Worm (Caenorhabditis elegans) whole organism, L1 larva: Measurements from ENCODE around the gene M60.6.

Experiments
- C34B4.2 ChIP-seq: sonication (generic microtip); optimal IDR thresholded peaks from 2 replicates; lab custom pipeline; 2017; ENCODE audit warnings: mild to moderate bottlenecking, missing genetic modification characterization, missing compliant biosample characterization
- Y116A8C.19 ChIP-seq: sonication (generic microtip); optimal IDR thresholded peaks from 2 replicates; lab custom pipeline; 2016; ENCODE audit warnings: missing compliant biosample characterization, missing genetic modification characterization, borderline replicate concordance
- alr-1 ChIP-seq: fragments of 200-800 bp; sonication (Bioruptor generic); optimal IDR thresholded peaks from 2 replicates; lab custom pipeline; 2018; ENCODE audit warnings: borderline replicate concordance, mild to moderate bottlenecking, missing genetic modification characterization, missing compliant biosample characterization
- aly-2 ChIP-seq: fragments of 150-350 bp; optimal IDR thresholded peaks from 2 replicates; lab custom pipeline; 2014; ENCODE audit warnings: missing biosample characterization, missing genetic modification characterization
- ama-1 ChIP-seq: fragments of 150-350 bp; optimal IDR thresholded peaks from 2 replicates; lab custom pipeline; 2014
- blmp-1 ChIP-seq: fragments of 150-350 bp; optimal IDR thresholded peaks from 2 replicates; lab custom pipeline; 2014; ENCODE audit warnings: missing biosample characterization, missing genetic modification characterization
- ces-1 ChIP-seq: fragments of 150-350 bp; optimal IDR thresholded peaks from 2 replicates; lab custom pipeline; 2014; ENCODE audit warnings: missing biosample characterization, missing genetic modification reagents, missing genetic modification characterization
- dpl-1 ChIP-seq, 3 experiments: fragments of 150-350 bp in 2 of 3; sonication (generic microtip) in 1 of 3; optimal IDR thresholded peaks; 2 replicates each; lab custom pipeline; 2014 to 2017; ENCODE audit warnings: missing biosample characterization in 3 of 3, missing genetic modification characterization in 3 of 3, missing genetic modification reagents in 3 of 3
- dsc-1 ChIP-seq: sonication (generic microtip); optimal IDR thresholded peaks from 2 replicates; lab custom pipeline; 2016; ENCODE audit warnings: mild to moderate bottlenecking, missing genetic modification characterization, missing compliant biosample characterization
- efl-1 ChIP-seq, 4 experiments: fragments of 150-350 bp; optimal IDR thresholded peaks in 3 of 4; peaks in 1 of 4; 1 replicate in 1 of 4; 2 replicates in 3 of 4; lab custom pipeline; 2014; ENCODE audit warnings: missing biosample characterization in 2 of 4, missing genetic modification characterization in 2 of 4, missing genetic modification reagents in 2 of 4
- egl-13 ChIP-seq: sonication (generic microtip); optimal IDR thresholded peaks from 2 replicates; lab custom pipeline; 2016; ENCODE audit warnings: missing genotype, missing genetic modification reagents, missing genetic modification characterization, missing compliant biosample characterization
- egl-27 ChIP-seq, 2 experiments: fragments of 150-350 bp in 1 of 2; sonication (generic microtip); optimal IDR thresholded peaks; 3 replicates each; lab custom pipeline; 2017 to 2018; ENCODE audit warnings: missing biosample characterization in 2 of 2, missing genetic modification characterization in 2 of 2, missing genetic modification reagents in 2 of 2
- fkh-4 ChIP-seq: sonication (generic microtip); optimal IDR thresholded peaks from 2 replicates; lab custom pipeline; 2016; ENCODE audit warnings: missing compliant biosample characterization, missing genetic modification characterization, borderline replicate concordance
- fkh-8 ChIP-seq: sonication (generic microtip); optimal IDR thresholded peaks from 2 replicates; lab custom pipeline; 2016; ENCODE audit warnings: mild to moderate bottlenecking, missing genetic modification characterization, missing compliant biosample characterization
- hlh-4 ChIP-seq: sonication (generic microtip); optimal IDR thresholded peaks from 2 replicates; lab custom pipeline; 2016; ENCODE audit warnings: mild to moderate bottlenecking, missing genetic modification characterization, missing compliant biosample characterization
- hpl-2 ChIP-seq: fragments of 150-350 bp; optimal IDR thresholded peaks from 2 replicates; lab custom pipeline; 2014; ENCODE audit warnings: missing biosample characterization, missing genetic modification reagents, missing genetic modification characterization
- lin-14 ChIP-seq: fragments of 200-800 bp; sonication (Bioruptor generic); optimal IDR thresholded peaks from 2 replicates; lab custom pipeline; 2018; ENCODE audit warnings: mild to moderate bottlenecking, missing genetic modification characterization, moderate library complexity, missing compliant biosample characterization
- lin-15B ChIP-seq: fragments of 150-350 bp; sonication (generic microtip); optimal IDR thresholded peaks from 3 replicates; lab custom pipeline; 2014; ENCODE audit warnings: missing biosample characterization, missing genetic modification characterization
- lin-35 ChIP-seq, 2 experiments: fragments of 150-350 bp; optimal IDR thresholded peaks; 2 replicates each; lab custom pipeline; 2014; ENCODE audit warnings: missing biosample characterization in 2 of 2, missing genetic modification characterization in 2 of 2, missing genetic modification reagents in 2 of 2
- lir-3 ChIP-seq: sonication (generic microtip); optimal IDR thresholded peaks from 2 replicates; lab custom pipeline; 2016; ENCODE audit warnings: mild to moderate bottlenecking, missing genetic modification characterization, moderate library complexity, missing compliant biosample characterization; ENCODE audit not compliant: poor library complexity
- mep-1 ChIP-seq: fragments of 150-350 bp; optimal IDR thresholded peaks from 2 replicates; lab custom pipeline; 2014; ENCODE audit warnings: missing biosample characterization, missing genetic modification characterization
- nhr-11 ChIP-seq: fragments of 150-350 bp; optimal IDR thresholded peaks from 2 replicates; lab custom pipeline; 2014; ENCODE audit warnings: missing biosample characterization, missing genetic modification characterization
- nhr-47 ChIP-seq: sonication (generic microtip); optimal IDR thresholded peaks from 2 replicates; lab custom pipeline; 2016; ENCODE audit warnings: mild to moderate bottlenecking, missing genetic modification characterization, moderate library complexity, missing compliant biosample characterization
- nhr-71 ChIP-seq: sonication (generic microtip); optimal IDR thresholded peaks from 2 replicates; lab custom pipeline; 2016; ENCODE audit warnings: mild to moderate bottlenecking, missing genetic modification characterization, moderate library complexity, missing compliant biosample characterization
- nhr-77 ChIP-seq: fragments of 150-350 bp; optimal IDR thresholded peaks from 2 replicates; lab custom pipeline; 2014; ENCODE audit warnings: missing biosample characterization, missing genetic modification characterization
- nhr-85 ChIP-seq: sonication (generic microtip); peaks from one replicate; lab custom pipeline; 2016; ENCODE audit warnings: missing genetic modification characterization, inconsistent platforms, missing compliant biosample characterization
- rnt-1 ChIP-seq: sonication (generic microtip); optimal IDR thresholded peaks from 2 replicates; lab custom pipeline; 2016; ENCODE audit warnings: mild to moderate bottlenecking, missing genetic modification characterization, moderate library complexity, missing compliant biosample characterization
- snpc-4 ChIP-seq: fragments of 150-350 bp; optimal IDR thresholded peaks from 2 replicates; lab custom pipeline; 2014; ENCODE audit warnings: missing biosample characterization, missing genetic modification characterization
- snu-23 ChIP-seq: sonication (generic microtip); optimal IDR thresholded peaks from 2 replicates; lab custom pipeline; 2016; ENCODE audit warnings: missing genetic modification characterization, missing compliant biosample characterization
- sptf-1 ChIP-seq: fragments of 150-350 bp; optimal IDR thresholded peaks from 2 replicates; lab custom pipeline; 2014; ENCODE audit warnings: missing biosample characterization, missing genetic modification characterization
- zip-4 ChIP-seq: fragments of 200-800 bp; sonication (Bioruptor generic); optimal IDR thresholded peaks from 2 replicates; lab custom pipeline; 2018; ENCODE audit warnings: mild to moderate bottlenecking, missing genetic modification characterization, moderate library complexity, missing compliant biosample characterization

M60.6 gene

DNA sequence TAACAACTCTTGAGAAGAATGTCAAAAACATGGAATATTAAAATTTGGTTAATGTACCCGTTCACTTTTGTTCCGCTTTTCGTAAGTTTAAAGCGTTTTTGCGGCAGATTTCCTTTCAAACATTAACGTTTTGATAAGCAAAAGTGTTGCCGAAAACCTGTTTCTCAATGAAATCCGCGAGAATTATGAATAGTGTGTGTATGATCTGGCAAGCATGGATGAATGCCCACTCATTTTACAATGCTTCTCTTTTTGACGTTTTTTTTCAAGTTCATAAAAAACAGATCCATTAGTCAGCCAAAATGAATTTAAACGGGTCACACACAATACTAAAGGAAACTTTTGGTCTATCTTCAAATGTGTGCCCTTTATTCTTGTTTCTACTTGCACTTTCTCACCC lies 31.7 kb upstream of the M60.6 start:
- TF ChIP-seq rnt-1 (tag; lab: Kevin White, UChicago) (no peak), Y116A8C.19 (tag; lab: Kevin White, UChicago) (no peak), dsc-1 (tag; lab: Kevin White, UChicago) (no peak), sptf-1 (tag; lab: Kevin White, UChicago) (no peak)

DNA sequence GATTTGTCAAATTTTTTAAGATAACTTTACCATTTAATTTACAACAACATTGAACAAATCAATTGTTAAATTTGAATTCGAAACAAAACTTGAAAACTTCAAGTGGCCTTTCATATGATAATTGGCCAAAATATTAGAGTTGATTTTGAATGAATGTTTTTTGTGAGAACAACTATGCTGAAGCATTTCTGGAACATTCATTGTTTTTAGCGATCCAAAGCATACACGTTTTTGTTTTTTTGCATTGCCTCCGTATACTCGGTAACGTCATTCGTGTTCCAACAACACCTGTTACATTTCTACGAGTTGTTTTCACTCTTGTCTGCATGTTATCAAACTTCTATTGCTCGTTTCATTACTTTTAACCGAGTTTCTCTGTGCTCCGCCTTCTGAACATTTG lies 24.7 kb upstream of the M60.6 start:
- no peak for TF ChIP-seq efl-1 (optimal IDR thresholded peaks at IDR 0.05; lab: Kevin White, UChicago)
- TF ChIP-seq efl-1 (GFP tag; optimal IDR thresholded peaks at IDR 0.05 in 1 of 2; lab: Kevin White, UChicago), result peak in 1 of 2 experiments; percentile 55
- TF ChIP-seq nhr-85 (tag; lab: Kevin White, UChicago), result peak; percentile 26
- no peak for TF ChIP-seq C34B4.2 (tag; lab: Kevin White, UChicago)
- no peak for TF ChIP-seq aly-2 (tag; lab: Kevin White, UChicago)

DNA sequence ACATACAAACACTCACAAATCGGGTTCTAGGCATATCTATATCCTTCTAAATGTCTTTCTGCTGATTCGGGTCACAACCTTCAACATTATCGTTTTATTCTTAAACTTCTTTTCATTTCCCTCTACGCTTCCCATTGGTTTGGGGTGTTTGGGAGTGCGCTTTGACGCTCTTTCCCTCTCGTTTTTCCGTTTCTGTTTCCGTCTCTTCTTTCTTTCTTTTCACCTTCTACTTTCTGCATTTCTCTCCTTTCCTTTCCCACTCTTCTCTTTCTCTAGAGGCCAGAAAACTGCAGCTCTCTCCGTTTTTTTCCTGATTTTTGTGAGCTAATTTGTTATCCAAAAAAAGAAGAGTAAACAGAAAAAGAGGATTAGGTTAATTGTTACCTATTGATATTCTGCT lies 24.1 kb upstream of the M60.6 start:
- TF ChIP-seq blmp-1 (peak; percentile 91), efl-1 (optimal IDR thresholded peaks at IDR 0.05; lab: Kevin White, UChicago) (no peak), efl-1 (GFP tag; optimal IDR thresholded peaks at IDR 0.05 in 1 of 2; lab: Kevin White, UChicago) (peak in 1 of 2 experiments; percentile 5), dsc-1 (tag; lab: Kevin White, UChicago) (peak; percentile 17), snu-23 (GFP tag; lab: Kevin White, UChicago) (peak; percentile 7), zip-4 (GFP tag; lab: Kevin White, UChicago) (no peak), alr-1 (no peak), nhr-71 (tag; lab: Kevin White, UChicago) (peak; percentile 12), lin-14 (peak; percentile 64), snpc-4 (tag; lab: Kevin White, UChicago) (no peak), mep-1 (tag; lab: Kevin White, UChicago) (peak; percentile 3), lir-3 (no peak), nhr-47 (tag; lab: Kevin White, UChicago) (peak; percentile 16)
- TF ChIP-seq, all 84 proteins: peak for 8

DNA sequence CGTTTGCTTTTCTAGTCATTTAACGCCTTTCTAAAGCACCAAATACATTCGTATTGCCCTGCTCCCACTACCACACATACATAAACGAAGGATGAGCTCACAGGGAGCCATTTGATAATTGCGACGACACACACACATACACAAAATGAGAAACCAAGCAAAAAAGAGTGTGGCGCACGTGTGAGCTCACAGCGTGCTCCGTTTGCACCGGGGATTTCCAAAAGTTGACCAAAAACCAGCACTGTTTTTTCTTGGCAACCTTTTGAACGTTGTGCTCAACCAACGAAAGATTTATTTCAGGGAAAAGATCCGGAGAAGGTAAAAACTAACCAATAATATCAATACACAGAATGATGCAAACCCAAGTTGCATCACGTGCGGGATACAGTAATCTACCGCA lies 22.6 kb upstream of the M60.6 start, which contains the start of gene ksr-1:
Gene ksr-1 (plus strand): TSS at position 301 of the 400 bp plus-strand sequence.
- TF ChIP-seq hlh-4 (tag; lab: Kevin White, UChicago) (no peak), hpl-2 (GFP tag; lab: Kevin White, UChicago) (no peak), fkh-8 (no peak), fkh-4 (tag; lab: Kevin White, UChicago) (no peak), dpl-1 (GFP tag; optimal IDR thresholded peaks at IDR 0.05; lab: Kevin White, UChicago) (no peak), efl-1 (optimal IDR thresholded peaks at IDR 0.05; lab: Kevin White, UChicago) (no peak), efl-1 (GFP tag; optimal IDR thresholded peaks at IDR 0.05 in 1 of 2; lab: Kevin White, UChicago) (no peak)

ce11 chrX:8273496-8273895 lies 21.2 kb upstream of the M60.6 start:
- no peak for TF ChIP-seq efl-1 (optimal IDR thresholded peaks at IDR 0.05; lab: Kevin White, UChicago)
- TF ChIP-seq efl-1 (GFP tag; optimal IDR thresholded peaks at IDR 0.05 in 1 of 2; lab: Kevin White, UChicago), result no peak
- no peak for TF ChIP-seq lin-15B
- TF ChIP-seq lin-35 (GFP tag; optimal IDR thresholded peaks at IDR 0.05; lab: Kevin White, UChicago), result no peak

ce11 chrX:8270971-8271553 lies 18.8 kb upstream of the M60.6 start, which contains the start of gene cutl-29:
Gene cutl-29, minus strand, starts transcription at chrX:8271021.
- no peak for TF ChIP-seq ces-1 (GFP tag; lab: Kevin White, UChicago)
- peak; percentile 17 for TF ChIP-seq egl-13
- no peak for TF ChIP-seq fkh-8
- no peak for TF ChIP-seq nhr-11 (tag; lab: Kevin White, UChicago)
- peak; percentile 58 for TF ChIP-seq dsc-1 (tag; lab: Kevin White, UChicago)
- TF ChIP-seq nhr-85 (tag; lab: Kevin White, UChicago), result peak; percentile 46
- no peak for TF ChIP-seq nhr-77 (tag; lab: Kevin White, UChicago)
- TF ChIP-seq ama-1 (lab: Kevin White, UChicago), result no peak
- TF ChIP-seq lir-3, result no peak
- no peak for TF ChIP-seq alr-1
- peak; percentile 36 for TF ChIP-seq blmp-1
- TF ChIP-seq egl-27 (tag; optimal IDR thresholded peaks at IDR 0.05; lab: Kevin White, UChicago), result no peak
